Worm (Caenorhabditis elegans) whole organism, midembryonic: ENCODE data around the gene ZC178.2.

Source experiments
- T22C8.4 ChIP-seq: fragments of 200-800 bp; sonication (Bioruptor generic); IDR thresholded peaks from 2 replicates; pipeline ENCODE4 v1.3.6; 2022; ENCODE audit warnings: missing genetic modification characterization, missing compliant biosample characterization
- cog-1 ChIP-seq: sonication (generic microtip); optimal IDR thresholded peaks from 2 replicates; lab custom pipeline; 2016; ENCODE audit warnings: missing genetic modification characterization, missing compliant biosample characterization
- flt-1 ChIP-seq: fragments of 200-800 bp; sonication (Bioruptor generic); IDR thresholded peaks from 2 replicates; pipeline ENCODE4 v1.3.6; 2022; ENCODE audit warnings: missing genetic modification characterization, missing compliant biosample characterization
- klf-2 ChIP-seq: fragments of 200-800 bp; sonication (Bioruptor generic); conservative IDR thresholded peaks from 2 replicates; pipeline ENCODE4 v1.3.6; 2022; ENCODE audit warnings: missing genetic modification reagents, missing genetic modification characterization, missing compliant biosample characterization
- med-1 ChIP-seq: sonication (generic microtip); optimal IDR thresholded peaks from 2 replicates; lab custom pipeline; 2017; ENCODE audit warnings: missing genetic modification characterization, mild to moderate bottlenecking, missing compliant biosample characterization, antibody characterized with exemption, missing genetic modification reagents; ENCODE audit not compliant: insufficient read depth
- ref-1 ChIP-seq: fragments of 200-800 bp; sonication (Bioruptor generic); conservative IDR thresholded peaks from 2 replicates; pipeline ENCODE4 v1.3.6; 2022; ENCODE audit warnings: missing genetic modification reagents, missing genetic modification characterization, missing compliant biosample characterization
- tab-1 ChIP-seq: fragments of 200-800 bp; sonication (Bioruptor generic); IDR thresholded peaks from 2 replicates; pipeline ENCODE4 v1.3.6; 2022; ENCODE audit warnings: missing genetic modification characterization, missing compliant biosample characterization
- ztf-23 ChIP-seq: fragments of 200-800 bp; sonication (Bioruptor generic); IDR thresholded peaks from 2 replicates; pipeline ENCODE4 v1.3.6; 2022; ENCODE audit warnings: missing genetic modification reagents, missing genetic modification characterization, missing compliant biosample characterization
- ztf-29 ChIP-seq: fragments of 200-800 bp; sonication (Bioruptor generic); IDR thresholded peaks from 2 replicates; pipeline ENCODE4 v1.3.6; 2022; ENCODE audit warnings: missing genetic modification reagents, missing genetic modification characterization, missing compliant biosample characterization

The ZC178.2 gene

ce11 chrV:8653080-8653821 is 58.6 kb downstream of the ZC178.2 start:
- no peak for TF ChIP-seq ztf-23
- no peak for TF ChIP-seq T22C8.4
- no peak for TF ChIP-seq klf-2
- TF ChIP-seq flt-1 (GFP tag; lab: Robert Waterston, UW) = no peak

- TF ChIP-seq cog-1 (tag; lab: Kevin White, UChicago) = no peak
- TF ChIP-seq T22C8.4 = no peak
- TF ChIP-seq ztf-29 (GFP tag; lab: Robert Waterston, UW) = no peak
- TF ChIP-seq ztf-23 = no peak
- no peak for TF ChIP-seq klf-2
- no peak for TF ChIP-seq flt-1 (GFP tag; lab: Robert Waterston, UW)
- no peak for TF ChIP-seq med-1 (GFP tag; lab: Kevin White, UChicago)
- TF ChIP-seq ref-1 = no peak
- TF ChIP-seq tab-1 (GFP tag; lab: Robert Waterston, UW) = no peak
Measured at ce11 chrV:8652177-8652576, 59.6 kb downstream of the ZC178.2 start.

- TF ChIP-seq klf-2 (no peak), tab-1 (GFP tag; lab: Robert Waterston, UW) (no peak), T22C8.4 (no peak), med-1 (GFP tag; lab: Kevin White, UChicago) (no peak), flt-1 (GFP tag; lab: Robert Waterston, UW) (no peak), ztf-29 (GFP tag; lab: Robert Waterston, UW) (no peak), ref-1 (no peak), ztf-23 (no peak), cog-1 (tag; lab: Kevin White, UChicago) (no peak)
Measured at ce11 chrV:8651007-8651711, 60.7 kb downstream of the ZC178.2 start.

- TF ChIP-seq cog-1 (tag; lab: Kevin White, UChicago) (no peak), ztf-29 (GFP tag; lab: Robert Waterston, UW) (no peak), ztf-23 (no peak), flt-1 (GFP tag; lab: Robert Waterston, UW) (no peak), klf-2 (no peak), T22C8.4 (no peak)
Measured at ce11 chrV:8650365-8650764, 61.4 kb downstream of the ZC178.2 start.
